Fruit fly (Drosophila melanogaster) whole organism, prepupa: Measurements from ENCODE around the gene CG3566.

Source experiments
- CG11294 ChIP-seq: fragments of 200-800 bp; sonication (Bioruptor generic); IDR thresholded peaks from 2 replicates; pipeline ENCODE4 v1.3.6; 2022; ENCODE audit warnings: missing biosample characterization, missing genetic modification characterization
- CG11902 ChIP-seq: fragments of 200-800 bp; sonication (Bioruptor generic); optimal IDR thresholded peaks from 3 replicates; lab custom pipeline; 2016; ENCODE audit warnings: missing biosample characterization, missing genetic modification characterization
- CG16779 ChIP-seq: fragments of 200-800 bp; sonication (Bioruptor generic); optimal IDR thresholded peaks from 3 replicates; lab custom pipeline; 2017; ENCODE audit warnings: missing biosample characterization, mild to moderate bottlenecking, missing genetic modification characterization
- CG3032 ChIP-seq: fragments of 200-800 bp; optimal IDR thresholded peaks from 2 replicates; lab custom pipeline; 2019; ENCODE audit warnings: missing biosample characterization, mild to moderate bottlenecking, missing genetic modification characterization, moderate library complexity
- CG31627 ChIP-seq: fragments of 200-800 bp; sonication (Bioruptor generic); optimal IDR thresholded peaks from 3 replicates; lab custom pipeline; 2016; ENCODE audit warnings: missing biosample characterization, missing genetic modification characterization
- CG3919 ChIP-seq: fragments of 200-800 bp; sonication (Bioruptor generic); optimal IDR thresholded peaks from 3 replicates; lab custom pipeline; 2016; ENCODE audit warnings: missing biosample characterization, missing genetic modification characterization
- CG4318 ChIP-seq: fragments of 200-800 bp; sonication (Bioruptor generic); optimal IDR thresholded peaks from 3 replicates; lab custom pipeline; 2017; ENCODE audit warnings: missing biosample characterization, mild to moderate bottlenecking, missing genetic modification characterization
- CG6163 ChIP-seq: fragments of 200-800 bp; sonication (Bioruptor generic); IDR thresholded peaks from 3 replicates; pipeline ENCODE4 v1.3.6; 2022; ENCODE audit warnings: missing biosample characterization, missing genetic modification characterization
- CG6792 ChIP-seq: fragments of 200-800 bp; sonication (Bioruptor generic); optimal IDR thresholded peaks from 3 replicates; lab custom pipeline; 2016; ENCODE audit warnings: missing biosample characterization, missing genetic modification characterization
- CG6808 ChIP-seq: fragments of 200-800 bp; sonication (Bioruptor generic); optimal IDR thresholded peaks from 3 replicates; lab custom pipeline; 2017; ENCODE audit warnings: missing biosample characterization, missing genetic modification characterization, mild to moderate bottlenecking, moderate library complexity, missing genetic modification reagents
- CG6854 ChIP-seq: fragments of 200-800 bp; sonication (Bioruptor generic); optimal IDR thresholded peaks from 2 replicates; lab custom pipeline; 2017; ENCODE audit warnings: missing biosample characterization, mild to moderate bottlenecking, missing genetic modification characterization
- CG7368 ChIP-seq: fragments of 200-800 bp; sonication (Bioruptor generic); optimal IDR thresholded peaks from 3 replicates; lab custom pipeline; 2016; ENCODE audit warnings: missing biosample characterization, missing genetic modification characterization
- CG9139 ChIP-seq: fragments of 200-800 bp; sonication (Bioruptor generic); optimal IDR thresholded peaks from 3 replicates; lab custom pipeline; 2017; ENCODE audit warnings: missing biosample characterization, mild to moderate bottlenecking, missing genetic modification characterization
- Eip78C ChIP-seq: fragments of 200-800 bp; sonication (Bioruptor generic); peaks from one replicate; lab custom pipeline; 2016; ENCODE audit warnings: missing biosample characterization, missing genetic modification characterization
- Ets21C ChIP-seq: fragments of 200-800 bp; sonication (Bioruptor generic); optimal IDR thresholded peaks from 3 replicates; lab custom pipeline; 2016; ENCODE audit warnings: missing biosample characterization, missing genetic modification characterization
- Gug ChIP-seq: fragments of 200-800 bp; sonication (Bioruptor generic); IDR thresholded peaks from 2 replicates; pipeline ENCODE4 v1.3.6; 2022; ENCODE audit warnings: missing biosample characterization, missing genetic modification characterization
- Hr39 ChIP-seq: fragments of 200-800 bp; sonication (Bioruptor generic); optimal IDR thresholded peaks from 2 replicates; lab custom pipeline; 2016; ENCODE audit warnings: missing biosample characterization, missing genetic modification characterization
- Lpt ChIP-seq: fragments of 200-800 bp; sonication (Bioruptor generic); optimal IDR thresholded peaks from 3 replicates; lab custom pipeline; 2016; ENCODE audit warnings: missing biosample characterization, missing genetic modification characterization
- Smox ChIP-seq: fragments of 200-800 bp; sonication (Bioruptor generic); optimal IDR thresholded peaks from 3 replicates; lab custom pipeline; 2016; ENCODE audit warnings: missing biosample characterization, missing genetic modification characterization
- Sox102F ChIP-seq: fragments of 200-800 bp; sonication (Bioruptor generic); optimal IDR thresholded peaks from 2 replicates; lab custom pipeline; 2016; ENCODE audit warnings: missing biosample characterization, mild to moderate bottlenecking, missing genetic modification characterization
- Sox15 ChIP-seq: fragments of 200-800 bp; sonication (Bioruptor generic); optimal IDR thresholded peaks from 3 replicates; lab custom pipeline; 2016; ENCODE audit warnings: missing biosample characterization, missing genetic modification characterization
- acj6 ChIP-seq: fragments of 200-800 bp; sonication (Bioruptor generic); optimal IDR thresholded peaks from 3 replicates; lab custom pipeline; 2016; ENCODE audit warnings: missing biosample characterization, missing genetic modification characterization
- cyc ChIP-seq: fragments of 200-800 bp; sonication (Bioruptor generic); optimal IDR thresholded peaks from 3 replicates; lab custom pipeline; 2016; ENCODE audit warnings: missing biosample characterization, missing genetic modification characterization
- dac ChIP-seq: fragments of 200-800 bp; sonication (Bioruptor generic); optimal IDR thresholded peaks from 2 replicates; lab custom pipeline; 2017; ENCODE audit warnings: missing biosample characterization, mild to moderate bottlenecking, missing genetic modification characterization
- dsx ChIP-seq: fragments of 200-800 bp; optimal IDR thresholded peaks from 3 replicates; lab custom pipeline; 2019; ENCODE audit warnings: missing biosample characterization, mild to moderate bottlenecking, missing genetic modification characterization, moderate library complexity; ENCODE audit not compliant: poor library complexity, severe bottlenecking
- esn ChIP-seq: fragments of 200-800 bp; sonication (Bioruptor generic); optimal IDR thresholded peaks from 2 replicates; lab custom pipeline; 2016; ENCODE audit warnings: missing biosample characterization, mild to moderate bottlenecking, missing genetic modification characterization, moderate library complexity
- fd59A ChIP-seq: fragments of 200-800 bp; sonication (Bioruptor generic); optimal IDR thresholded peaks from 2 replicates; lab custom pipeline; 2017; ENCODE audit warnings: missing biosample characterization, mild to moderate bottlenecking, missing genetic modification characterization, missing genetic modification reagents
- fkh ChIP-seq: fragments of 200-800 bp; sonication (Bioruptor generic); optimal IDR thresholded peaks from 3 replicates; lab custom pipeline; 2017; ENCODE audit warnings: missing biosample characterization, mild to moderate bottlenecking, missing genetic modification characterization, moderate library complexity
- net ChIP-seq: fragments of 200-800 bp; sonication (Bioruptor generic); optimal IDR thresholded peaks from 3 replicates; lab custom pipeline; 2016; ENCODE audit warnings: missing biosample characterization, missing genetic modification characterization
- salr ChIP-seq, 2 experiments: fragments of 200-800 bp; sonication (Bioruptor generic); optimal IDR thresholded peaks; 3 replicates each; lab custom pipeline; 2016 to 2018; ENCODE audit warnings: missing biosample characterization in 2 of 2, missing genetic modification characterization in 2 of 2, mild to moderate bottlenecking in 1 of 2
- svp ChIP-seq: fragments of 200-800 bp; sonication (Bioruptor generic); peaks from one replicate; lab custom pipeline; 2016; ENCODE audit warnings: missing biosample characterization, missing genetic modification characterization
- vri ChIP-seq: fragments of 200-800 bp; sonication (Bioruptor generic); optimal IDR thresholded peaks from 3 replicates; lab custom pipeline; 2016; ENCODE audit warnings: missing biosample characterization, mild to moderate bottlenecking, missing genetic modification characterization

The CG3566 gene

dm6 chrX:6254617-6255349 is 21.7 kb downstream of the CG3566 start:
- TF ChIP-seq CG7368 (GFP tag; lab: Kevin White, UChicago) (no peak), svp (GFP tag; lab: Kevin White, UChicago) (peak; percentile 58), CG3032 (tag; lab: Kevin White, UChicago) (no peak), dsx (GFP tag; lab: Kevin White, UChicago) (peak; percentile 49), Ets21C (GFP tag; lab: Kevin White, UChicago) (no peak), CG6163 (GFP tag; lab: Robert Waterston, UW) (no peak), Eip78C (GFP tag; lab: Kevin White, UChicago) (no peak), dac (GFP tag; lab: Kevin White, UChicago) (no peak), CG6808 (no peak), CG11294 (GFP tag; lab: Robert Waterston, UW) (no peak), net (GFP tag; lab: Kevin White, UChicago) (no peak), Hr39 (no peak), fd59A (GFP tag; lab: Kevin White, UChicago) (no peak), vri (no peak)
- TF ChIP-seq, all 60 proteins: peak for 2

dm6 chrX:6253701-6254100 is 22.8 kb downstream of the CG3566 start:
- TF ChIP-seq fkh (GFP tag; lab: Kevin White, UChicago) (peak; percentile 76), CG9139 (GFP tag; lab: Kevin White, UChicago) (no peak)

- no peak for TF ChIP-seq CG16779 (tag; lab: Kevin White, UChicago)
- no peak for TF ChIP-seq CG4318 (GFP tag; lab: Kevin White, UChicago)
- no peak for TF ChIP-seq Lpt (GFP tag; lab: Kevin White, UChicago)
- TF ChIP-seq CG6163 (GFP tag; lab: Robert Waterston, UW), result no peak
- TF ChIP-seq CG6854, result no peak
- TF ChIP-seq CG31627 (GFP tag; lab: Kevin White, UChicago), result no peak
- no peak for TF ChIP-seq Gug (GFP tag; lab: Robert Waterston, UW)
- no peak for TF ChIP-seq acj6
- TF ChIP-seq CG3919 (GFP tag; lab: Kevin White, UChicago), result no peak
- TF ChIP-seq Smox (GFP tag; lab: Kevin White, UChicago), result no peak
- TF ChIP-seq cyc (GFP tag; lab: Kevin White, UChicago), result no peak
- no peak for TF ChIP-seq CG6792 (GFP tag; lab: Kevin White, UChicago)
- TF ChIP-seq Sox102F (GFP tag; lab: Kevin White, UChicago), result no peak
- TF ChIP-seq, all 60 proteins: peak for 0
Measured at dm6 chrX:6252897-6253540, 23.5 kb downstream of the CG3566 start.

dm6 chrX:6237015-6237414 is 39.5 kb downstream of the CG3566 start, which contains the start of gene CG14445:
TSS of gene CG14445 (plus strand) at chrX:6237315.
- TF ChIP-seq CG6792 (GFP tag; lab: Kevin White, UChicago), result no peak
- no peak for TF ChIP-seq CG6808
- no peak for TF ChIP-seq esn
- no peak for TF ChIP-seq CG11294 (GFP tag; lab: Robert Waterston, UW)
- TF ChIP-seq vri, result no peak
- TF ChIP-seq acj6, result no peak
- TF ChIP-seq cyc (GFP tag; lab: Kevin White, UChicago), result no peak
- no peak for TF ChIP-seq salr (GFP tag; optimal IDR thresholded peaks at IDR 0.05; lab: Kevin White, UChicago)
- TF ChIP-seq CG11902 (GFP tag; lab: Kevin White, UChicago), result no peak
- TF ChIP-seq Sox15 (GFP tag; lab: Kevin White, UChicago), result no peak
- no peak for TF ChIP-seq dsx (GFP tag; lab: Kevin White, UChicago)
- TF ChIP-seq, all 60 proteins: peak for 0
